Worm (Caenorhabditis elegans): ENCODE results near the gene ZK637.12.

ce11 chrIII:8903263-8903662 is 20.8 kb upstream of the ZK637.12 start:
- TF ChIP-seq ama-1 (optimal IDR thresholded peaks at IDR 0.05) (no peak), ceh-13 (GFP tag; optimal IDR thresholded peaks at IDR 0.05) (no peak), ceh-36 (tag; optimal IDR thresholded peaks at IDR 0.05) (no peak), pes-1 (GFP tag; IDR thresholded peaks at IDR 0.05) (no peak), flt-1 (GFP tag; IDR thresholded peaks at IDR 0.05) (no peak), tbx-11 (GFP tag; IDR thresholded peaks at IDR 0.05) (no peak), tra-4 (tag; optimal IDR thresholded peaks at IDR 0.05) (no peak), B0310.2 (tag; optimal IDR thresholded peaks at IDR 0.05) (no peak), aly-1 (tag; optimal IDR thresholded peaks at IDR 0.05) (no peak), scrt-1 (GFP tag; IDR thresholded peaks at IDR 0.05) (no peak)

Data from whole organism, early embryonic.